Fruit fly (Drosophila melanogaster): ENCODE results near the gene Tob.

Tob gene

DNA sequence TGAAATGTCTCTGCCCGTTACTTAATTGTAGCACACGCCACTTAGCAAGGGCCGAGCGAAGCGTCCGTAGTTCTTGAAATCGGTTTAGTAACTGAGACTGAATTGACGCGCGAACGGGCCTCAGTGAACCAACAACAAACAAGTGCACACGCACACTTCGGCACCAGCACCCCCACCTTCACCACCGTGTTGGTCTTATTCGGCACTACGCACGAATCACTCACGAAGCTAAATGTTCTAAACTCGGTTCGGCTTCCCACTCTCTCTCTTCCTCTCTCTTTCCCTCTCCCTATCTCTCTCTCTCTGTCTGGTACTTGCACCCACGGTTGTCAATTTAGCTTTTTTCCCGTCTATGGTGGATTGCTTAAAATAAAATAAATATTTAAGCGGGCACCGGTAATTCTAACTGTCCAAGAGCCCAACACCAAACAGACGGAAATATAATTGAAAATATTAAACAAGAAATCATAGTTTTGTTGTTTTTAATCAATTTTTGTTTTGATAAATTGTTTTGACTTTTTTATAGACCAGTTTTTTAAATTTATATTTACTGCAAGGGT is at the start of gene Tob:
TSS of gene Tob (minus strand) at position 65 of the 560 bp plus-strand sequence.
- TF ChIP-seq GATAd (GFP tag; optimal IDR thresholded peaks at IDR 0.05), result no peak
- no peak for TF ChIP-seq lola (GFP tag; optimal IDR thresholded peaks at IDR 0.05)
- TF ChIP-seq ey (GFP tag; optimal IDR thresholded peaks at IDR 0.05), result peak; percentile 37
- peak; percentile 41 for TF ChIP-seq br (GFP tag; optimal IDR thresholded peaks at IDR 0.05)
- no peak for TF ChIP-seq pan (optimal IDR thresholded peaks at IDR 0.05)
- no peak for TF ChIP-seq dsf (GFP tag; optimal IDR thresholded peaks at IDR 0.05; ENCODE audit: borderline replicate concordance)
- TF ChIP-seq foxo (GFP tag; optimal IDR thresholded peaks at IDR 0.05), result peak in 1 of 2 experiments; percentile 29
- TF ChIP-seq fru (GFP tag; optimal IDR thresholded peaks at IDR 0.05), result peak; percentile 61
- TF ChIP-seq tai (GFP tag; optimal IDR thresholded peaks at IDR 0.05), result no peak
- peak; percentile 78 for TF ChIP-seq woc (GFP tag; optimal IDR thresholded peaks at IDR 0.05)
- no peak for TF ChIP-seq Dfd (GFP tag; optimal IDR thresholded peaks at IDR 0.05)
- peak; percentile 75 for TF ChIP-seq h (GFP tag; optimal IDR thresholded peaks at IDR 0.05)
- peak; percentile 10 for TF ChIP-seq Hnf4 (GFP tag; optimal IDR thresholded peaks at IDR 0.05)
- peak in 1 of 2 experiments; percentile 27 for TF ChIP-seq dl (GFP tag; optimal IDR thresholded peaks at IDR 0.05; ENCODE audit: insufficient read depth in 1 of 2, partially characterized antibody in 2 of 2)
- no peak for TF ChIP-seq sage (GFP tag; optimal IDR thresholded peaks at IDR 0.05)
- no peak for TF ChIP-seq CG32264 (GFP tag; optimal IDR thresholded peaks at IDR 0.05)
- no peak for TF ChIP-seq N (GFP tag; optimal IDR thresholded peaks at IDR 0.05)
- no peak for TF ChIP-seq dmrt93B (GFP tag; optimal IDR thresholded peaks at IDR 0.05)
- no peak for TF ChIP-seq Hr83 (GFP tag; optimal IDR thresholded peaks at IDR 0.05; ENCODE audit: poor library complexity, severe bottlenecking)
- TF ChIP-seq brk (GFP tag; optimal IDR thresholded peaks at IDR 0.05), result no peak
- TF ChIP-seq psq (GFP tag; optimal IDR thresholded peaks at IDR 0.05), result peak; percentile 8
- no peak for TF ChIP-seq sv (GFP tag; optimal IDR thresholded peaks at IDR 0.05)
- TF ChIP-seq Hr78 (GFP tag; optimal IDR thresholded peaks at IDR 0.05), result no peak
- no peak for TF ChIP-seq Abd-B (GFP tag; optimal IDR thresholded peaks at IDR 0.05)
- no peak for TF ChIP-seq Rel (GFP tag; optimal IDR thresholded peaks at IDR 0.05)
- peak; percentile 7 for TF ChIP-seq Rel (tag; optimal IDR thresholded peaks at IDR 0.05)
- no peak for TF ChIP-seq Jra (GFP tag; optimal IDR thresholded peaks at IDR 0.05)
- no peak for TF ChIP-seq OdsH (GFP tag; optimal IDR thresholded peaks at IDR 0.05)
- peak; percentile 12 for TF ChIP-seq HLH106 (tag; optimal IDR thresholded peaks at IDR 0.05)
- TF ChIP-seq CG9705 (GFP tag; optimal IDR thresholded peaks at IDR 0.05), result no peak
- TF ChIP-seq Vsx2 (GFP tag; optimal IDR thresholded peaks at IDR 0.05; ENCODE audit: partially characterized antibody), result no peak
- no peak for TF ChIP-seq usp (GFP tag; optimal IDR thresholded peaks at IDR 0.05)
- peak; percentile 67 for TF ChIP-seq Myc (optimal IDR thresholded peaks at IDR 0.05)
- no peak for TF ChIP-seq Mio (GFP tag; optimal IDR thresholded peaks at IDR 0.05)
- TF ChIP-seq jim (GFP tag; optimal IDR thresholded peaks at IDR 0.05), result no peak
- TF ChIP-seq Dif (GFP tag; optimal IDR thresholded peaks at IDR 0.05; ENCODE audit: partially characterized antibody), result peak; percentile 22
- no peak for TF ChIP-seq Sp1 (GFP tag; optimal IDR thresholded peaks at IDR 0.05)
- no peak for TF ChIP-seq rgr (GFP tag; optimal IDR thresholded peaks at IDR 0.05)
- TF ChIP-seq CrebA (GFP tag; optimal IDR thresholded peaks at IDR 0.05; ENCODE audit: borderline replicate concordance), result no peak

DNA sequence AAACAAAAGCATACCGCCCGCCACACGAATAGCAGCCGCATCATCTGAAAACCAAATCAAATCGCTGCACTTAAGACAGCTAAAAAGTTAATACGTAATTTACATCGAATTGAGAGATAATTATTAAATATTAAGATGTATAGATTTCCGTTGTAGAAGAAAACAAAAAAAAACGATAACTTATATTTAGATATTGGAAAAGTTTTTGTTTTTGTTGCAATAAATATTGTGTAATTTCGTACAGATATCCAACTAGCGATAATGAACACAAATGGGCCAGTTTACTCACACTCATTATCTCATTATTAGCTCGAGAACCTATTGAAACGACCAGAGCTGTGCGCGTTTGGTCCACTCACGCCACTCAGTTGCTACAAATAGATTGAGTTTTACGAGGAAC is 49.3 kb upstream of the Tob start:
- TF ChIP-seq brk (GFP tag; optimal IDR thresholded peaks at IDR 0.05) (no peak), sv (GFP tag; optimal IDR thresholded peaks at IDR 0.05) (peak; percentile 21)

- no peak for TF ChIP-seq ey (GFP tag; optimal IDR thresholded peaks at IDR 0.05)
- TF ChIP-seq h (GFP tag; optimal IDR thresholded peaks at IDR 0.05), result peak; percentile 27
- TF ChIP-seq GATAd (GFP tag; optimal IDR thresholded peaks at IDR 0.05), result no peak
- TF ChIP-seq sv (GFP tag; optimal IDR thresholded peaks at IDR 0.05), result no peak
- TF ChIP-seq brk (GFP tag; optimal IDR thresholded peaks at IDR 0.05), result no peak
- peak; percentile 40 for TF ChIP-seq rgr (GFP tag; optimal IDR thresholded peaks at IDR 0.05)
- TF ChIP-seq Abd-B (GFP tag; optimal IDR thresholded peaks at IDR 0.05), result no peak
- TF ChIP-seq psq (GFP tag; optimal IDR thresholded peaks at IDR 0.05), result peak; percentile 8
- peak; percentile 18 for TF ChIP-seq HLH106 (tag; optimal IDR thresholded peaks at IDR 0.05)
- TF ChIP-seq foxo (GFP tag; optimal IDR thresholded peaks at IDR 0.05), result peak in 1 of 2 experiments; percentile 22
- TF ChIP-seq Myc (optimal IDR thresholded peaks at IDR 0.05), result no peak
- peak; percentile 16 for TF ChIP-seq fru (GFP tag; optimal IDR thresholded peaks at IDR 0.05)
- TF ChIP-seq CG9705 (GFP tag; optimal IDR thresholded peaks at IDR 0.05), result no peak
- TF ChIP-seq Hr83 (GFP tag; optimal IDR thresholded peaks at IDR 0.05; ENCODE audit: poor library complexity, severe bottlenecking), result no peak
- peak; percentile 16 for TF ChIP-seq OdsH (GFP tag; optimal IDR thresholded peaks at IDR 0.05)
Measured at dm6 chrX:16139030-16139429, 47.7 kb upstream of the Tob start.
